Fruit fly (Drosophila melanogaster) whole organism: ENCODE results near the gene Serinc.

ENCODE experiments used
- CG8478 ChIP-seq: fragments of >200 bp; optimal IDR thresholded peaks from 2 replicates; lab custom pipeline; 2018; ENCODE audit warnings: inconsistent platforms
- pan ChIP-seq: fragments of >200 bp; optimal IDR thresholded peaks from 2 replicates; lab custom pipeline; 2017
- usp ChIP-seq: fragments of >200 bp; optimal IDR thresholded peaks from 2 replicates; lab custom pipeline; 2017; ENCODE audit warnings: missing biosample characterization, missing genetic modification characterization, mixed read lengths

dm6 chr3L:16384145-16384705 is 28.3 kb upstream of the Serinc start:
- TF ChIP-seq usp (GFP tag; lab: Kevin White, UChicago): no peak
- no peak for TF ChIP-seq CG8478
- TF ChIP-seq pan (lab: Kevin White, UChicago): no peak
